Fruit fly (Drosophila melanogaster) ovary, adult (tissue): Measurements from ENCODE around the gene milt.
A peak's percentile ranks its signal among the peaks of the same experiment; 100 is the strongest.

ENCODE experiments used
- CG17801 ChIP-seq: fragments of 200-800 bp; optimal IDR thresholded peaks from 2 replicates; lab custom pipeline; 2019; ENCODE audit warnings: missing biosample characterization, mild to moderate bottlenecking, missing genetic modification characterization, moderate library complexity; ENCODE audit not compliant: partially characterized antibody

milt gene

DNA sequence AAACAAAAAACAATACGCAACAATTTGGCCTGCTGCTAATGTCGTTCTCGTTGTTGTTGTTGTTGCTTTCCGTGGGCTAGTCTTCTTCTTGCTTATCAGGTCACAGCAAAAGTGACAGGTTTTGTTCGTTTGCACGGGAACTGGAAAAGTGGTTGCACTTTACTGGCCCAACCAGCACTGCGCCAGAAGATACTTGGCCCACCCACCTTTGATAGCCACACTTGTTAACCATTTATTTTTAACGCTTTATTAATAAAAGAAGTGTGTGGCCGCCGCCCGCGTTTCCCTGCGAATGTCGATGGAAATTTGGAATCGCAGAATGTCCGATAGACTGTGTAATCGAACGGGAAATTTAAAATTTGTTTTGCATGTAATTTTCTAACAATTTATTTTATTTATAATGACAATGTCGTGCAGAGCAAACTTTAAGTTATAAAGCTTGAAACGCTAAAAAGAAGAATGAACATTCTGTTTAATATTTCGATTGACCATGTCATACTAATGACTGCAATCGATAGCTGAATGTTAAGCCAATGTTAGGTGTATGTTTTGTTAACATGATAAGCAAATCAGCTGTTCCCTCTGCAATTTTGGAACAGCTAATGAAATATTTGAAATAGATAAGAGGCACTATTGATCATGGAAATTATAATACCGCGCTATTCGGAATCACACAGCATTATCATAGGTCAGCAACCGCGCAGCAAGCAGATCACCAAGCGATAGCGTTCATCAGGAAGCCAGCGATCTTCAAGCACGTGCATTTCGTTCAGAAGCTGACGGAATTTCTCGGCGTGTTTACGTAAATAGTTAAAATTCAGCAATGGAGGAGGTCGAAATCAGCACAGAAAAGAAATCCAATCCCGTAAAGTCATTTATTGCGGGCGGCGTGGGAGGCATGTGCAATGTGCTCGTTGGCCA is 10.4 kb upstream of the milt start, which contains the start of the genes CG31908 and MME1:
Gene CG31908 (minus strand): TSS at position 402 of the 921 bp plus-strand sequence.
Gene MME1 (plus strand): TSS at position 539 of the 921 bp plus-strand sequence.
- peak; percentile 42 for TF ChIP-seq CG17801 (GFP tag; lab: Kevin White, UChicago)

dm6 chr2L:7028440-7028839 is 9.2 kb upstream of the milt start:
- TF ChIP-seq CG17801 (GFP tag; lab: Kevin White, UChicago) = no peak

- no peak for TF ChIP-seq CG17801 (GFP tag; lab: Kevin White, UChicago)
These were observed 8.6 kb upstream of the milt start for dm6 chr2L:7028990-7029389.

DNA sequence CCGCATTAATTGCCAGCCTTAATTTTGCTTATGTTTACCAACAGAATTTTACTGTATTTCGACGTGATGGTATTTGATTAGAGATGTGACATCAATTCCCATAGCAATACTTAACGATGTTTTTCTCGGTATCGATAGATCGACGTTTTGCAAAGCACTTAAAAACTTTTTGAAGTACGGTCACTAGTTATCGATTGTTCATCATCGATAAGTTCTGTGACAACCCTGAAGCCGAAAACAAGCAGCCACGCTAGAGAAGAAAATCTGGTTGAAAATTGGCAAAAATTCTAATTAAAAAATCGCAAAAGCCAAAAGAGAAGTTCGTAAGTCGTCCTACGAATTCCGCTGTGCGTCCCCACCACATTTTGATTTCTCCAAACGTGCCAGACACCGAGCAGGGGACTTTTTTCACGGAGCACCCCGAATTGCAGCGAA is 5.1 kb upstream of the milt start, which contains the start of the genes Rab30 and Caper:
Gene Rab30 (minus strand): TSS at position 90 of the 435 bp plus-strand sequence.
Gene Caper (plus strand): TSS at position 205 of the 435 bp plus-strand sequence.
- peak; percentile 80 for TF ChIP-seq CG17801 (GFP tag; lab: Kevin White, UChicago)

dm6 chr2L:7033100-7033675 is 4.4 kb upstream of the milt start:
- TF ChIP-seq CG17801 (GFP tag; lab: Kevin White, UChicago) = peak; percentile 56

- TF ChIP-seq CG17801 (GFP tag; lab: Kevin White, UChicago) = no peak
These were observed 1.1 kb downstream of the milt start for dm6 chr2L:7038404-7039341.

- peak; percentile 55 for TF ChIP-seq CG17801 (GFP tag; lab: Kevin White, UChicago)
These were observed 1.7 kb downstream of the milt start for dm6 chr2L:7039342-7039684.

- no peak for TF ChIP-seq CG17801 (GFP tag; lab: Kevin White, UChicago)
These were observed 4.7 kb downstream of the milt start for dm6 chr2L:7042150-7042811.

DNA sequence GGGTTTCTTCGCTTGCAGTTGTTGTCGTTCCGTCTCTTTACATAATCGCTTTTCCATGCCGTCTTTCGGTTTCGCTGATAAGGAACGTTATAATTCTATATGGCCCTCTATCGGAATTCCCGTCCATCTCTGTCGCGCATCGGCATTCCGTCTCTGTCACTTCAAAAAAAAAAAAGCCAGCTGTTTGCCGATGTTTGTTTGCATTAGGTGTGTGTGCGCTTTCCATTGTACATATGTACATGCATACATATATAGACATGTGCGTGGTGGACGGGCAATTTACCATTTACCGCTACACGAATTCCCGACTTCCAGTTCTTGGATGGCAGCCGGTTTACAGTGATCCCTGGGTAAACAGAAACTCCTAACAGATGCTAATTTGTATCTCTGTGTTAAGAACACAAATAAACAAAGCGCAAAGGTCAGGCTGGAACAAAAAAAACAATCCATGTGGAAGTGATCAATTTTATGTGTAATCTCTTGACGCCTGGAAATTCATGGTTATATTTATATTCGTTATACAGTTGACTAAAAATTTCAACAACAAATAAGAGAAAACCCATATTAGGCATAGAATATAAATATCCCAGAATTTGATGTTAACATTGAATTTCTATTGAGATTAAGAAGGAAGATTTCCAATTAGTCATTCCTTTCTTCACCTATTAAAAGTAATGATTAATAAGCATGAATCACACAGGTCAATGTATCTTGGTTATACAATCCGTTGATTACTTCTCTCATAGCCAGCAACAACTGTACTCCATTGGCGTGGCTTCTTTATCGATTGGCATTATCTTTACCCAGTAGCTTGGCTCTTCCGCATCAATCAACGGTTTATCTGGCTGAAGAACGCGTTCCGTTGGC is 5.6 kb downstream of the milt start:
- TF ChIP-seq CG17801 (GFP tag; lab: Kevin White, UChicago) = no peak

DNA sequence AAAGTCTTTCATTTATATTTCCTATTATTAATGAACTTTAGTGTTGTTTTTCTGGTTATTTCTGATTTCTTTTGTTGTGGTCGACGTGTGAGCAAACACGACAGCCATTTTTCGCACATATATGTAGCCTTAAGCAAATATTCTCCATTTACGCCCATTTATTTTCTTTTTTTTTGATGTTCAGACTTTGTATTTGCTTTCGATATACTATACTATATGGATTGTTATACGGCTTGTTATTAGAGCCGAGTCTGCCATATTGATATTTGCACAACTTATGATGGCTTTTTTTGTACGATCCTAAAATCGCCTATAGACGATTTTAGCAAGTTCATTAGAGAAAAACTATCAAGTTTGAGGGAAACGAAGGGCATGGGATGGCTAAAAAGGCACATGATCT is 10.1 kb downstream of the milt start:
- TF ChIP-seq CG17801 (GFP tag; lab: Kevin White, UChicago) = no peak

DNA sequence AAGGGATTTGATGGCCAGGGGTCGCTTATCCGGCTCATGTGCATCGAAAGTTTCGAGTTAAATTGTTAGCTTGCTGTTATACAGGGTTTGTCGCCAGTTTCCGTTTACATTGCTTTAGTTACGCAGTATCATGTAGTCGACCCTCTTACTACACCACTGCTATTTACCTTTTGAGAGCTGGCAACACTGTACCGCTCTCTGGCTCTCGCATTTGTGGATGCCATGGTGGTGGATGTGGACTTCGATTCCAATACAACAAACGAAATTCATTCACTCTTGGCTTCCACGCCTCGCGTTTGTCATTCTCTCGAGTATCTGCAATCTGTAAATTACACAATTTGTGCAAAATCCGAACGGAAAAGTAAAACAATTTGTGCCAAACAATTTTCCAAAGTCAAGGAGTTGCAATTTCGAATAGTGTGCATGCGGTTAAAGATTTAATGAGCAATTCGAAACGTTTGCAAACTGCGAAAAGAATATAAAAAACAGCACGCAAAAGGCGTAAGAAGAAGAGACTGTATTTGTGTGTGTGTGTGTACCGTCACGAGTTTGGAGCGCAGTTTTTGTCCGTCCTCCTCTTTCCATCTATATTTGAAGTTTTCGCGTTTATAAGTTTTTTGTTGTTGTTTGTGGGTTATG is 11.5 kb downstream of the milt start:
- peak; percentile 63 for TF ChIP-seq CG17801 (GFP tag; lab: Kevin White, UChicago)

- no peak for TF ChIP-seq CG17801 (GFP tag; lab: Kevin White, UChicago)
These were observed 12.2 kb downstream of the milt start for dm6 chr2L:7049680-7050289.
